Worm (Caenorhabditis elegans) whole organism, midembryonic: ENCODE measurements around the gene srh-295.
"Not testable (repeated sequence)": the region's sequence is repeated elsewhere in the genome, so short reads cannot be mapped to it uniquely, and the experiment has no call there.

Experiments used
- T22C8.4 ChIP-seq: fragments of 200-800 bp; sonication (Bioruptor generic); IDR thresholded peaks from 2 replicates; pipeline ENCODE4 v1.3.6; 2022; ENCODE audit warnings: missing genetic modification characterization, missing compliant biosample characterization
- cog-1 ChIP-seq: sonication (generic microtip); optimal IDR thresholded peaks from 2 replicates; lab custom pipeline; 2016; ENCODE audit warnings: missing genetic modification characterization, missing compliant biosample characterization
- ztf-23 ChIP-seq: fragments of 200-800 bp; sonication (Bioruptor generic); IDR thresholded peaks from 2 replicates; pipeline ENCODE4 v1.3.6; 2022; ENCODE audit warnings: missing genetic modification reagents, missing genetic modification characterization, missing compliant biosample characterization
- ztf-29 ChIP-seq: fragments of 200-800 bp; sonication (Bioruptor generic); IDR thresholded peaks from 2 replicates; pipeline ENCODE4 v1.3.6; 2022; ENCODE audit warnings: missing genetic modification reagents, missing genetic modification characterization, missing compliant biosample characterization

DNA sequence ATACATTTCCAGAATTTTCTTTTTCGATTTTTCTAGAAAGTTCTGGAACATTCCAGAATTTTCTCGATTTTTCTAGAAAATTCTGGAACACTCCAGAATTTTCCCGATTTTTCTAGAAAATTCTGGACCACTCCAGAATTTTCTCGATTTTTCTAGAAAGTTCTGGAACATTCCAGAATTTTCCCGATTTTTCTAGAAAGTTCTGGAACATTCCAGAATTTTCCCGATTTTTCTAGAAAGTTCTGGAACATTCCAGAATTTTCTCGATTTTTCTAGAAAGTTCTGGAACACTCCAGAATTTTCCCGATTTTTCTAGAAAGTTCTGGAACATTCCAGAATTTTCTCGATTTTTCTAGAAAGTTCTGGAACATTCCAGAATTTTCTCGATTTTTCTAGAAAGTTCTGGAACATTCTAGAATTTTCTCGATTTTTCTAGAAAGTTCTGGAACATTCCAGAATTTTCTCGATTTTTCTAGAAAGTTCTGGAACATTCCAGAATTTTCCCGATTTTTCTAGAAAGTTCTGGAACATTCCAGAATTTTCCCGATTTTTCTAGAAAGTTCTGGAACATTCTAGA lies 9.6 kb upstream of the srh-295 start:
- not testable (repeated sequence) for TF ChIP-seq cog-1 (tag; lab: Kevin White, UChicago); ztf-29 (GFP tag; lab: Robert Waterston, UW); ztf-23 (GFP tag; lab: Robert Waterston, UW); T22C8.4
